Worm (Caenorhabditis elegans): ENCODE measurements around the gene ZK632.2.

The ZK632.2 gene

DNA sequence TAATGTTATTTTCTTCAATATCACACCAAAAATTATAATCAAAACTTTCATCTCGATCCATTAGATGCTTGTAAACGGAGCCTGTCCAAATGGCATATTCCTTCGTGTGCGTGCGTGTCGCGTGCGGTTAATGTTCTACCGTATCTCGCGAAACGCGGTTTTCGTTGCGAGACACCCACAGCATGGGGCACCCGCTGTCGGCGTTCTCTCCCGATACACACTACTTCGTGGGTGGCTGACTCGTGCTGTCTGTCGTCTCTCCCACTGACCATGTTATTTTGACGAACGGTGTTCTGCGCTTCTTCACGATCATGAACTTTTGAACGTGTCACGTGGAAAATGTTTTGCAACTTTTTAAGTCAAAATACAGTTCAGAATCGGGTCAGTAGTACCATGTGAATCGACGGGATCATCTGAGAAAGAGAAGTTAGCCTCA lies 33.4 kb upstream of the ZK632.2 start:
- TF ChIP-seq nhr-76 (tag; optimal IDR thresholded peaks at IDR 0.05), result peak; percentile 37
- peak; percentile 66 for TF ChIP-seq fkh-10 (GFP tag; optimal IDR thresholded peaks at IDR 0.05)
- TF ChIP-seq hmg-11 (tag; optimal IDR thresholded peaks at IDR 0.05), result peak; percentile 96
- TF ChIP-seq nhr-12 (tag; optimal IDR thresholded peaks at IDR 0.05), result no peak
- peak; percentile 90 for TF ChIP-seq R02D3.7 (tag; optimal IDR thresholded peaks at IDR 0.05)
- TF ChIP-seq unc-39 (tag; optimal IDR thresholded peaks at IDR 0.05), result peak; percentile 34
- TF ChIP-seq lsy-12 (tag; optimal IDR thresholded peaks at IDR 0.05), result peak; percentile 99
- peak; percentile 77 for TF ChIP-seq nhr-77 (tag; optimal IDR thresholded peaks at IDR 0.05)
- TF ChIP-seq nhr-43 (tag; optimal IDR thresholded peaks at IDR 0.05; ENCODE audit: poor library complexity, severe bottlenecking), result peak; percentile 98
- peak; percentile 97 for TF ChIP-seq tbx-2 (tag; optimal IDR thresholded peaks at IDR 0.05)
- TF ChIP-seq unc-62 (GFP tag; optimal IDR thresholded peaks at IDR 0.05), result peak; percentile 86
- TF ChIP-seq ztf-4 (tag; optimal IDR thresholded peaks at IDR 0.05), result peak; percentile 95
- TF ChIP-seq zag-1 (tag; optimal IDR thresholded peaks at IDR 0.05), result peak; percentile 60
- peak; percentile 95 for TF ChIP-seq lin-15B (tag; optimal IDR thresholded peaks at IDR 0.05)
- no peak for TF ChIP-seq nhr-67 (tag; optimal IDR thresholded peaks at IDR 0.05)
- TF ChIP-seq aly-2 (tag; optimal IDR thresholded peaks at IDR 0.05), result peak; percentile 90
- peak; percentile 94 for TF ChIP-seq elt-2 (tag; optimal IDR thresholded peaks at IDR 0.05)
- TF ChIP-seq nhr-28 (tag; optimal IDR thresholded peaks at IDR 0.05), result peak; percentile 16
- TF ChIP-seq nhr-237 (tag; optimal IDR thresholded peaks at IDR 0.05), result peak; percentile 4
- TF ChIP-seq fkh-2 (tag; optimal IDR thresholded peaks at IDR 0.05), result no peak
- peak; percentile 99 for TF ChIP-seq ama-1 (optimal IDR thresholded peaks at IDR 0.05)
- peak; percentile 99 for TF ChIP-seq nfya-1 (tag; optimal IDR thresholded peaks at IDR 0.05; ENCODE audit: insufficient read depth)
- peak; percentile 98 for TF ChIP-seq egl-5 (tag; optimal IDR thresholded peaks at IDR 0.05)
- peak; percentile 57 for TF ChIP-seq ZK546.5 (tag; optimal IDR thresholded peaks at IDR 0.05)
- peak; percentile 90 for TF ChIP-seq ceh-28 (tag; optimal IDR thresholded peaks at IDR 0.05)
- TF ChIP-seq elt-3 (tag; optimal IDR thresholded peaks at IDR 0.05), result peak in 2 of 3 experiments; percentile 29 to 88
- TF ChIP-seq nhr-11 (tag; optimal IDR thresholded peaks at IDR 0.05), result peak; percentile 91
- no peak for TF ChIP-seq ceh-16 (tag; optimal IDR thresholded peaks at IDR 0.05)
- TF ChIP-seq sea-2 (GFP tag; optimal IDR thresholded peaks at IDR 0.05), result peak; percentile 21
- peak; percentile 98 for TF ChIP-seq pha-4 (tag; optimal IDR thresholded peaks at IDR 0.05)
- peak; percentile 98 for TF ChIP-seq jun-1 (tag; optimal IDR thresholded peaks at IDR 0.05)
- TF ChIP-seq fos-1 (tag; optimal IDR thresholded peaks at IDR 0.05), result peak; percentile 92
- no peak for TF ChIP-seq mml-1 (tag; optimal IDR thresholded peaks at IDR 0.05)
- TF ChIP-seq egl-27 (tag; optimal IDR thresholded peaks at IDR 0.05), result peak; percentile 78
- peak; percentile 87 for TF ChIP-seq snpc-4 (tag; optimal IDR thresholded peaks at IDR 0.05)
- peak; percentile 99 for TF ChIP-seq nhr-25 (tag; optimal IDR thresholded peaks at IDR 0.05)
- peak; percentile 85 for TF ChIP-seq elt-1 (tag; optimal IDR thresholded peaks at IDR 0.05)
- peak; percentile 93 for TF ChIP-seq ceh-82 (tag; optimal IDR thresholded peaks at IDR 0.05)
- TF ChIP-seq ceh-9 (tag; optimal IDR thresholded peaks at IDR 0.05), result no peak
- peak; percentile 93 for TF ChIP-seq skn-1 (tag; optimal IDR thresholded peaks at IDR 0.05)
- TF ChIP-seq ztf-11 (tag; optimal IDR thresholded peaks at IDR 0.05), result no peak
- peak; percentile 93 for TF ChIP-seq pqm-1 (tag; optimal IDR thresholded peaks at IDR 0.05)
- TF ChIP-seq lin-39 (tag; optimal IDR thresholded peaks at IDR 0.05), result peak; percentile 100
- peak; percentile 99 for TF ChIP-seq nhr-23 (tag; optimal IDR thresholded peaks at IDR 0.05)
- peak; percentile 70 for TF ChIP-seq daf-12 (tag; optimal IDR thresholded peaks at IDR 0.05)
- TF ChIP-seq eor-1 (tag; optimal IDR thresholded peaks at IDR 0.05), result no peak
- TF ChIP-seq mdl-1 (tag; optimal IDR thresholded peaks at IDR 0.05), result peak; percentile 92
